Worm (Caenorhabditis elegans): ENCODE data around the gene gst-36.

The gst-36 gene

ce11 chrX:9845916-9846315, 16.8 kb downstream of the gst-36 start:
- TF ChIP-seq unc-55 (GFP tag; optimal IDR thresholded peaks at IDR 0.05): peak; percentile 14
- TF ChIP-seq zip-5 (tag; optimal IDR thresholded peaks at IDR 0.05): no peak
- no peak for TF ChIP-seq pat-9 (tag; optimal IDR thresholded peaks at IDR 0.05)
- peak; percentile 27 for TF ChIP-seq nfya-1 (tag; optimal IDR thresholded peaks at IDR 0.05)
- TF ChIP-seq odd-2 (tag; optimal IDR thresholded peaks at IDR 0.05): no peak
- TF ChIP-seq K09A11.1 (tag; optimal IDR thresholded peaks at IDR 0.05; ENCODE audit: insufficient read depth): no peak

- TF ChIP-seq C38D4.7 (GFP tag; optimal IDR thresholded peaks at IDR 0.05): no peak
- no peak for TF ChIP-seq ceh-18 (tag; optimal IDR thresholded peaks at IDR 0.05)
- no peak for TF ChIP-seq npax-4 (tag; optimal IDR thresholded peaks at IDR 0.05)
- peak; percentile 53 for TF ChIP-seq unc-55 (GFP tag; optimal IDR thresholded peaks at IDR 0.05)
- TF ChIP-seq fkh-6 (tag; optimal IDR thresholded peaks at IDR 0.05): no peak
- TF ChIP-seq pha-4 (tag; optimal IDR thresholded peaks at IDR 0.05): no peak
These were observed 19.2 kb downstream of the gst-36 start for ce11 chrX:9843568-9843967.

- TF ChIP-seq rnt-1 (tag; optimal IDR thresholded peaks at IDR 0.05) (peak; percentile 13), tbx-2 (tag; optimal IDR thresholded peaks at IDR 0.05) (no peak)
These were observed 20.7 kb downstream of the gst-36 start for ce11 chrX:9842102-9842501.

- no peak for TF ChIP-seq fax-1 (tag; optimal IDR thresholded peaks at IDR 0.05)
- TF ChIP-seq unc-55 (GFP tag; optimal IDR thresholded peaks at IDR 0.05): peak; percentile 65
These were observed 21.9 kb downstream of the gst-36 start for ce11 chrX:9840864-9841263.

- TF ChIP-seq ets-4 (tag; optimal IDR thresholded peaks at IDR 0.05) (no peak), ceh-22 (tag; optimal IDR thresholded peaks at IDR 0.05) (no peak), fax-1 (tag; optimal IDR thresholded peaks at IDR 0.05) (no peak), ceh-2 (tag; optimal IDR thresholded peaks at IDR 0.05) (no peak), ref-2 (tag; optimal IDR thresholded peaks at IDR 0.05) (no peak), ama-1 (optimal IDR thresholded peaks at IDR 0.05) (no peak), hlh-30 (tag; optimal IDR thresholded peaks at IDR 0.05; ENCODE audit: insufficient read depth) (peak; percentile 95), ztf-16 (tag; optimal IDR thresholded peaks at IDR 0.05) (no peak), ceh-14 (tag; optimal IDR thresholded peaks at IDR 0.05) (no peak), zip-5 (tag; optimal IDR thresholded peaks at IDR 0.05) (no peak), ceh-31 (tag; optimal IDR thresholded peaks at IDR 0.05) (peak; percentile 64), elt-4 (tag; optimal IDR thresholded peaks at IDR 0.05) (no peak), F13H6.1 (tag; optimal IDR thresholded peaks at IDR 0.05) (no peak), tbx-7 (tag; optimal IDR thresholded peaks at IDR 0.05) (no peak), elt-2 (tag; optimal IDR thresholded peaks at IDR 0.05) (no peak), pag-3 (tag; optimal IDR thresholded peaks at IDR 0.05; ENCODE audit: borderline replicate concordance) (no peak), dve-1 (tag; optimal IDR thresholded peaks at IDR 0.05) (no peak), fkh-10 (GFP tag; optimal IDR thresholded peaks at IDR 0.05) (no peak), ceh-24 (tag; optimal IDR thresholded peaks at IDR 0.05) (no peak), T23F11.4 (GFP tag; optimal IDR thresholded peaks at IDR 0.05) (no peak), madf-2 (tag; optimal IDR thresholded peaks at IDR 0.05) (no peak), ceh-9 (tag; optimal IDR thresholded peaks at IDR 0.05) (no peak), ceh-48 (tag; optimal IDR thresholded peaks at IDR 0.05) (no peak), mec-3 (tag; optimal IDR thresholded peaks at IDR 0.05; ENCODE audit: borderline replicate concordance) (no peak), pat-9 (tag; optimal IDR thresholded peaks at IDR 0.05) (no peak), npax-4 (tag; optimal IDR thresholded peaks at IDR 0.05) (no peak), pqm-1 (tag; optimal IDR thresholded peaks at IDR 0.05) (no peak), ceh-34 (tag; optimal IDR thresholded peaks at IDR 0.05) (no peak), K09A11.1 (tag; optimal IDR thresholded peaks at IDR 0.05; ENCODE audit: insufficient read depth) (no peak), gmeb-2 (tag; optimal IDR thresholded peaks at IDR 0.05) (no peak), nfya-1 (tag; optimal IDR thresholded peaks at IDR 0.05) (peak; percentile 6), sox-4 (tag; optimal IDR thresholded peaks at IDR 0.05) (no peak), pros-1 (tag; optimal IDR thresholded peaks at IDR 0.05) (no peak), C38D4.7 (GFP tag; optimal IDR thresholded peaks at IDR 0.05) (no peak), ceh-30 (tag; optimal IDR thresholded peaks at IDR 0.05) (no peak), odd-2 (tag; optimal IDR thresholded peaks at IDR 0.05) (no peak), unc-55 (GFP tag; optimal IDR thresholded peaks at IDR 0.05) (peak; percentile 34), fkh-6 (tag; optimal IDR thresholded peaks at IDR 0.05) (no peak), unc-3 (GFP tag; conservative IDR thresholded peaks at IDR 0.05) (no peak), unc-3 (tag; optimal IDR thresholded peaks at IDR 0.05) (no peak)
These were observed 24.7 kb downstream of the gst-36 start, which contains the start of gene ipla-2 for ce11 chrX:9837989-9838541. ipla-2 (minus strand) TSS chrX:9838039.

Data from whole organism, late embryonic.